Fruit fly (Drosophila melanogaster) whole organism, pupa: Measurements from ENCODE around the gene LeuRS-m.

Source experiments
- CG10348 ChIP-seq: fragments of 200-800 bp; sonication (Bioruptor generic); IDR thresholded peaks from 2 replicates; pipeline ENCODE4 v1.3.6; 2022; ENCODE audit warnings: missing biosample characterization, missing genetic modification characterization
- CG12605 ChIP-seq: fragments of 200-800 bp; sonication (Bioruptor generic); IDR thresholded peaks from 2 replicates; pipeline ENCODE4 v1.3.6; 2022; ENCODE audit warnings: missing biosample characterization, missing genetic modification characterization
- CG14655 ChIP-seq: fragments of 200-800 bp; sonication (Bioruptor generic); optimal IDR thresholded peaks from 3 replicates; lab custom pipeline; 2017; ENCODE audit warnings: mild to moderate bottlenecking, missing biosample characterization, missing genetic modification reagents, missing genetic modification characterization
- CG17806 ChIP-seq: fragments of 200-800 bp; sonication (Bioruptor generic); optimal IDR thresholded peaks from 2 replicates; lab custom pipeline; 2018; ENCODE audit warnings: missing biosample characterization, mild to moderate bottlenecking, missing genetic modification characterization, moderate library complexity
- CG32121 ChIP-seq: fragments of 200-800 bp; sonication (Bioruptor generic); IDR thresholded peaks from 2 replicates; pipeline ENCODE4 v1.3.6; 2022; ENCODE audit warnings: missing biosample characterization, missing genetic modification characterization
- CG4496 ChIP-seq: fragments of 200-800 bp; sonication (Bioruptor generic); IDR thresholded peaks from 3 replicates; pipeline ENCODE4 v1.3.6; 2022; ENCODE audit warnings: missing biosample characterization, missing genetic modification characterization
- CG8301 ChIP-seq: fragments of 200-800 bp; sonication (Bioruptor generic); optimal IDR thresholded peaks from 2 replicates; lab custom pipeline; 2018; ENCODE audit warnings: missing biosample characterization, mild to moderate bottlenecking, missing genetic modification characterization
- CG9948 ChIP-seq: fragments of 200-800 bp; sonication (Bioruptor generic); optimal IDR thresholded peaks from 2 replicates; lab custom pipeline; 2018; ENCODE audit warnings: missing biosample characterization, mild to moderate bottlenecking, missing genetic modification characterization, moderate library complexity
- D1 ChIP-seq: fragments of 200-800 bp; sonication (Bioruptor generic); optimal IDR thresholded peaks from 2 replicates; lab custom pipeline; 2018; ENCODE audit warnings: missing biosample characterization, mild to moderate bottlenecking, missing genetic modification characterization, moderate library complexity
- EcR ChIP-seq: fragments of 200-800 bp; sonication (Bioruptor generic); optimal IDR thresholded peaks from 3 replicates; lab custom pipeline; 2019; ENCODE audit warnings: missing biosample characterization, missing genetic modification characterization, mild to moderate bottlenecking, moderate library complexity, missing genetic modification reagents
- Pif1A ChIP-seq: fragments of 200-800 bp; sonication (Bioruptor generic); optimal IDR thresholded peaks from 3 replicates; lab custom pipeline; 2016; ENCODE audit warnings: missing biosample characterization, missing genetic modification characterization
- Pif1B ChIP-seq: fragments of 200-800 bp; sonication (Bioruptor generic); optimal IDR thresholded peaks from 3 replicates; lab custom pipeline; 2016; ENCODE audit warnings: missing biosample characterization, missing genetic modification characterization
- gl ChIP-seq: fragments of 200-800 bp; sonication (Bioruptor generic); optimal IDR thresholded peaks from 2 replicates; lab custom pipeline; 2018; ENCODE audit warnings: missing biosample characterization, mild to moderate bottlenecking, missing genetic modification characterization
- rn ChIP-seq: fragments of 200-800 bp; sonication (Bioruptor generic); IDR thresholded peaks from 2 replicates; pipeline ENCODE4 v1.3.6; 2022; ENCODE audit warnings: missing biosample characterization, missing genetic modification characterization

The LeuRS-m gene

dm6 chr3L:4860370-4860769 lies 34.7 kb downstream of the LeuRS-m start, which contains the start of gene CG32235:
Gene CG32235, minus strand, starts transcription at chr3L:4860470.
- TF ChIP-seq CG4496 (GFP tag; lab: Robert Waterston, UW) (no peak), gl (no peak), rn (GFP tag; lab: Robert Waterston, UW) (no peak), CG9948 (tag; lab: Kevin White, UChicago) (no peak), EcR (GFP tag; lab: Kevin White, UChicago) (no peak)

dm6 chr3L:4860969-4861368 lies 35.3 kb downstream of the LeuRS-m start, which contains the start of gene Dnah3:
Gene Dnah3, plus strand, starts transcription at chr3L:4861269.
- TF ChIP-seq CG17806 (tag; lab: Kevin White, UChicago) (no peak), CG32121 (GFP tag; lab: Robert Waterston, UW) (no peak), Pif1B (GFP tag; lab: Kevin White, UChicago) (no peak), Pif1A (GFP tag; lab: Kevin White, UChicago) (no peak), CG8301 (tag; lab: Kevin White, UChicago) (no peak), CG14655 (GFP tag; lab: Kevin White, UChicago) (no peak), D1 (no peak), rn (GFP tag; lab: Robert Waterston, UW) (no peak), CG12605 (GFP tag; lab: Robert Waterston, UW) (no peak), CG4496 (GFP tag; lab: Robert Waterston, UW) (no peak), CG10348 (no peak)
